Fruit fly (Drosophila melanogaster) whole organism, embryonic: ENCODE measurements around the gene fbl.

ENCODE experiments used
- Bgb ChIP-seq: fragments of 200-800 bp; sonication (Bioruptor generic); IDR thresholded peaks from 2 replicates; pipeline ENCODE4 v1.3.6; 2022; ENCODE audit warnings: missing biosample characterization, missing genetic modification characterization; ENCODE audit not compliant: partially characterized antibody
- CG10565 ChIP-seq: fragments of 200-800 bp; sonication (Bioruptor generic); optimal IDR thresholded peaks from 3 replicates; lab custom pipeline; 2016; ENCODE audit warnings: missing biosample characterization, mild to moderate bottlenecking, missing genetic modification characterization
- CG11504 ChIP-seq: fragments of 200-800 bp; sonication (Bioruptor generic); optimal IDR thresholded peaks from 3 replicates; lab custom pipeline; 2019; ENCODE audit warnings: missing biosample characterization, mild to moderate bottlenecking, missing genetic modification characterization, moderate library complexity
- CG11696 ChIP-seq: fragments of 200-800 bp; sonication (Bioruptor generic); IDR thresholded peaks from 2 replicates; pipeline ENCODE4 v1.3.6; 2022; ENCODE audit warnings: missing biosample characterization, missing genetic modification characterization
- CG12299 ChIP-seq: fragments of 200-800 bp; sonication (Bioruptor generic); optimal IDR thresholded peaks from 2 replicates; lab custom pipeline; 2018; ENCODE audit warnings: missing biosample characterization, mild to moderate bottlenecking, missing genetic modification characterization
- CG12391 ChIP-seq: fragments of 200-800 bp; sonication (Bioruptor generic); optimal IDR thresholded peaks from 3 replicates; lab custom pipeline; 2018; ENCODE audit warnings: missing biosample characterization, mild to moderate bottlenecking, missing genetic modification characterization, moderate library complexity
- CG13894 ChIP-seq: fragments of 200-800 bp; sonication (Bioruptor generic); optimal IDR thresholded peaks from 3 replicates; lab custom pipeline; 2018; ENCODE audit warnings: missing biosample characterization, mild to moderate bottlenecking, missing genetic modification characterization, moderate library complexity
- CG14441 ChIP-seq: fragments of 200-800 bp; sonication (Bioruptor generic); IDR thresholded peaks from 2 replicates; pipeline ENCODE4 v1.3.6; 2022; ENCODE audit warnings: missing biosample characterization, missing genetic modification characterization
- CG14860 ChIP-seq: fragments of 200-800 bp; sonication (Bioruptor generic); IDR thresholded peaks from 3 replicates; pipeline ENCODE4 v1.3.6; 2022; ENCODE audit warnings: missing biosample characterization, missing genetic modification characterization; ENCODE audit not compliant: partially characterized antibody
- CG15479 ChIP-seq: fragments of 200-800 bp; sonication (Bioruptor generic); optimal IDR thresholded peaks from 3 replicates; lab custom pipeline; 2019; ENCODE audit warnings: missing biosample characterization, mild to moderate bottlenecking, missing genetic modification characterization, moderate library complexity
- CG15514 ChIP-seq: fragments of 200-800 bp; sonication (Bioruptor generic); optimal IDR thresholded peaks from 3 replicates; lab custom pipeline; 2017; ENCODE audit warnings: missing biosample characterization, missing genetic modification characterization, mild to moderate bottlenecking, moderate library complexity, missing genetic modification reagents
- CG1792 ChIP-seq: fragments of 200-800 bp; sonication (Bioruptor generic); optimal IDR thresholded peaks from 2 replicates; lab custom pipeline; 2016; ENCODE audit warnings: missing biosample characterization, missing genetic modification characterization
- CG2202 ChIP-seq: fragments of 200-800 bp; sonication (Bioruptor generic); optimal IDR thresholded peaks from 2 replicates; lab custom pipeline; 2018; ENCODE audit warnings: missing biosample characterization, mild to moderate bottlenecking, missing genetic modification characterization
- CG31224 ChIP-seq: fragments of 200-800 bp; sonication (Bioruptor generic); IDR thresholded peaks from 2 replicates; pipeline ENCODE4 v1.3.6; 2022; ENCODE audit warnings: missing biosample characterization, missing genetic modification characterization
- CG43689 ChIP-seq: fragments of 200-800 bp; sonication (Bioruptor generic); IDR thresholded peaks from 2 replicates; pipeline ENCODE4 v1.3.6; 2022; ENCODE audit warnings: missing biosample characterization, missing genetic modification characterization
- CG6683 ChIP-seq: fragments of 200-800 bp; sonication (Bioruptor generic); optimal IDR thresholded peaks from 2 replicates; lab custom pipeline; 2017; ENCODE audit warnings: missing biosample characterization, mild to moderate bottlenecking, missing genetic modification characterization, missing genetic modification reagents
- CG6689 ChIP-seq: fragments of 200-800 bp; sonication (Bioruptor generic); IDR thresholded peaks from 2 replicates; pipeline ENCODE4 v1.3.6; 2022; ENCODE audit warnings: missing biosample characterization, missing genetic modification characterization
- CG7372 ChIP-seq: fragments of 200-800 bp; sonication (Bioruptor generic); IDR thresholded peaks from 2 replicates; pipeline ENCODE4 v1.3.6; 2022; ENCODE audit warnings: missing biosample characterization, missing genetic modification characterization
- CG8281 ChIP-seq: fragments of 200-800 bp; sonication (Bioruptor generic); optimal IDR thresholded peaks from 2 replicates; lab custom pipeline; 2018; ENCODE audit warnings: missing biosample characterization, mild to moderate bottlenecking, missing genetic modification characterization, moderate library complexity
- CHES-1-like ChIP-seq: fragments of 200-800 bp; sonication (Bioruptor generic); optimal IDR thresholded peaks from 2 replicates; lab custom pipeline; 2016; ENCODE audit warnings: missing biosample characterization, missing genetic modification characterization
- D ChIP-seq, 2 experiments: fragments of 200-800 bp in 1 of 2; fragments of >200 bp in 1 of 2; sonication (Bioruptor generic) in 1 of 2; optimal IDR thresholded peaks; 2 replicates in 1 of 2; 3 replicates in 1 of 2; lab custom pipeline; 2017; ENCODE audit warnings: mild to moderate bottlenecking in 1 of 2, missing biosample characterization in 1 of 2, missing genetic modification characterization in 1 of 2, missing genetic modification reagents in 1 of 2
- D19B ChIP-seq: fragments of 200-800 bp; sonication (Bioruptor generic); optimal IDR thresholded peaks from 2 replicates; lab custom pipeline; 2017; ENCODE audit warnings: missing biosample characterization, mild to moderate bottlenecking, missing genetic modification characterization
- Ets97D ChIP-seq: fragments of 200-800 bp; sonication (Bioruptor generic); optimal IDR thresholded peaks from 3 replicates; lab custom pipeline; 2016; ENCODE audit warnings: missing biosample characterization, missing genetic modification characterization
- GATAe ChIP-seq: fragments of 200-800 bp; sonication (Bioruptor generic); conservative IDR thresholded peaks from 2 replicates; pipeline ENCODE4 v1.3.6; 2022; ENCODE audit warnings: missing biosample characterization, missing genetic modification characterization
- Hey ChIP-seq: fragments of 200-800 bp; sonication (Bioruptor generic); optimal IDR thresholded peaks from 3 replicates; lab custom pipeline; 2018; ENCODE audit warnings: missing biosample characterization, mild to moderate bottlenecking, missing genetic modification characterization
- Hmr ChIP-seq: fragments of 200-800 bp; sonication (Bioruptor generic); optimal IDR thresholded peaks from 3 replicates; lab custom pipeline; 2017; ENCODE audit warnings: mild to moderate bottlenecking, missing biosample characterization, missing genetic modification reagents, missing genetic modification characterization
- Hr3 ChIP-seq: fragments of 200-800 bp; sonication (Bioruptor generic); optimal IDR thresholded peaks from 3 replicates; lab custom pipeline; 2016; ENCODE audit warnings: missing biosample characterization, missing genetic modification characterization
- MESR4 ChIP-seq: fragments of 200-800 bp; sonication (Bioruptor generic); optimal IDR thresholded peaks from 2 replicates; lab custom pipeline; 2018; ENCODE audit warnings: missing biosample characterization, mild to moderate bottlenecking, missing genetic modification characterization, moderate library complexity
- Myb ChIP-seq: fragments of 200-800 bp; sonication (Bioruptor generic); optimal IDR thresholded peaks from 2 replicates; lab custom pipeline; 2016; ENCODE audit warnings: missing biosample characterization, missing genetic modification characterization
- NK7.1 ChIP-seq: fragments of 200-800 bp; sonication (Bioruptor generic); optimal IDR thresholded peaks from 3 replicates; lab custom pipeline; 2016; ENCODE audit warnings: missing biosample characterization, missing genetic modification characterization
- Spps ChIP-seq: fragments of 200-800 bp; sonication (Bioruptor generic); optimal IDR thresholded peaks from 2 replicates; lab custom pipeline; 2018; ENCODE audit warnings: missing biosample characterization, mild to moderate bottlenecking, missing genetic modification characterization
- Sry-δ ChIP-seq: fragments of 200-800 bp; sonication (Bioruptor generic); optimal IDR thresholded peaks from 2 replicates; lab custom pipeline; 2016; ENCODE audit warnings: missing biosample characterization, missing genetic modification characterization
- abd-A ChIP-seq: fragments of 200-800 bp; sonication (Bioruptor generic); optimal IDR thresholded peaks from 3 replicates; lab custom pipeline; 2019; ENCODE audit warnings: missing biosample characterization, mild to moderate bottlenecking, missing genetic modification characterization, moderate library complexity
- dmrt11E ChIP-seq: fragments of 200-800 bp; sonication (Bioruptor generic); optimal IDR thresholded peaks from 3 replicates; lab custom pipeline; 2018; ENCODE audit warnings: missing biosample characterization, mild to moderate bottlenecking, missing genetic modification characterization, moderate library complexity
- ewg ChIP-seq: fragments of 200-800 bp; sonication (Bioruptor generic); optimal IDR thresholded peaks from 3 replicates; lab custom pipeline; 2017; ENCODE audit warnings: mild to moderate bottlenecking, missing biosample characterization, missing genetic modification reagents, missing genetic modification characterization
- exex ChIP-seq: fragments of 200-800 bp; sonication (Bioruptor generic); optimal IDR thresholded peaks from 4 replicates; lab custom pipeline; 2018; ENCODE audit warnings: missing biosample characterization, mild to moderate bottlenecking, missing genetic modification characterization, moderate library complexity
- fu2 ChIP-seq: fragments of 200-800 bp; sonication (Bioruptor generic); optimal IDR thresholded peaks from 2 replicates; lab custom pipeline; 2016; ENCODE audit warnings: missing biosample characterization, missing genetic modification characterization
- gfzf ChIP-seq: fragments of 200-800 bp; sonication (Bioruptor generic); optimal IDR thresholded peaks from 2 replicates; lab custom pipeline; 2016; ENCODE audit warnings: missing biosample characterization, mild to moderate bottlenecking, missing genetic modification characterization, moderate library complexity
- lilli ChIP-seq: fragments of 200-800 bp; sonication (Bioruptor generic); optimal IDR thresholded peaks from 3 replicates; lab custom pipeline; 2016; ENCODE audit warnings: missing biosample characterization, missing genetic modification characterization
- lola ChIP-seq, 3 experiments: fragments of >200 bp in 2 of 3; fragments of 200-800 bp in 1 of 3; sonication (Bioruptor generic) in 1 of 3; optimal IDR thresholded peaks; 2 replicates each; lab custom pipeline; 2017 to 2019; ENCODE audit warnings: missing biosample characterization in 3 of 3, missing genetic modification characterization in 3 of 3, mild to moderate bottlenecking in 1 of 3, moderate library complexity in 1 of 3
- prd ChIP-seq, 3 experiments: fragments of >200 bp in 2 of 3; fragments of 200-800 bp in 1 of 3; sonication (Bioruptor generic) in 1 of 3; optimal IDR thresholded peaks in 2 of 3; IDR thresholded peaks in 1 of 3; 2 replicates in 2 of 3; 3 replicates in 1 of 3; pipeline versions ENCODE4 v1.3.6 to Lab custom; 2017 to 2022; ENCODE audit warnings: missing biosample characterization in 1 of 3, missing genetic modification characterization in 1 of 3
- scrt ChIP-seq: fragments of 200-800 bp; sonication (Bioruptor generic); optimal IDR thresholded peaks from 2 replicates; lab custom pipeline; 2018; ENCODE audit warnings: missing biosample characterization, mild to moderate bottlenecking, missing genetic modification characterization, moderate library complexity
- sd ChIP-seq: fragments of 200-800 bp; sonication (Bioruptor generic); optimal IDR thresholded peaks from 3 replicates; lab custom pipeline; 2018; ENCODE audit warnings: missing biosample characterization, mild to moderate bottlenecking, missing genetic modification characterization, moderate library complexity
- sr ChIP-seq: fragments of 200-800 bp; sonication (Bioruptor generic); IDR thresholded peaks from 3 replicates; pipeline ENCODE4 v1.3.6; 2022; ENCODE audit warnings: missing biosample characterization, missing genetic modification characterization
- tin ChIP-seq: fragments of 200-800 bp; sonication (Bioruptor generic); optimal IDR thresholded peaks from 3 replicates; lab custom pipeline; 2016; ENCODE audit warnings: missing biosample characterization, missing genetic modification characterization
- tll ChIP-seq, 2 experiments: fragments of 200-800 bp in 1 of 2; fragments of >200 bp in 1 of 2; sonication (Bioruptor generic) in 1 of 2; optimal IDR thresholded peaks; 2 replicates each; lab custom pipeline; 2017 to 2019; ENCODE audit warnings: missing biosample characterization in 2 of 2, missing genetic modification characterization in 2 of 2, mild to moderate bottlenecking in 1 of 2, moderate library complexity in 1 of 2
- unc-4 ChIP-seq: fragments of 200-800 bp; sonication (Bioruptor generic); IDR thresholded peaks from 2 replicates; pipeline ENCODE4 v1.3.6; 2022; ENCODE audit warnings: missing biosample characterization, missing genetic modification characterization; ENCODE audit not compliant: partially characterized antibody

The fbl gene

DNA sequence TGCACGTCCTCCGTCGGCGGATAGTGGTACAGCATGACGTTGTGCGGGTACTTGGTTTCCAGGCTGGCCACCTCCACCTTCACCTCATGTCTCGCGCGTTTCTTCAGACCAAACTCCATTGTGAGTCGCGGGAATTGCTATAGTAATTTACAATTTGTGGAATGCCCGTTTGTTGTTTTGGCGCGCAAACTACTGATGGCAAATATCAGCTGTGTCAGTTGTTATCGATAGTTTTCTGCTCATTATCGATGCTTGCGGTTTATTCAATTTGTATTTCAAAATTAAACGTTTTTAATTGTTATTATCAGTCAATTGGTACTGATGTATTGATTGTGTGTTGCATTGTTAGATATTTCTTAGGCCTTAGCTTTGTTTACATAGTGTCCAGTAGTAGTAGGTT, 22.8 kb upstream of the fbl start, which contains the start of gene Prim2 (continued):
- no peak for TF ChIP-seq Spps (tag; lab: Kevin White, UChicago)
- TF ChIP-seq sr (GFP tag; lab: Robert Waterston, UW), result no peak
- peak; percentile 12 for TF ChIP-seq MESR4 (GFP tag; lab: Kevin White, UChicago)
- TF ChIP-seq lola (GFP tag; optimal IDR thresholded peaks at IDR 0.05; lab: Kevin White, UChicago), result no peak
- no peak for TF ChIP-seq CG10565 (GFP tag; lab: Kevin White, UChicago)
- no peak for TF ChIP-seq CG31224 (GFP tag; lab: Robert Waterston, UW)
- TF ChIP-seq Sry-δ (GFP tag; lab: Kevin White, UChicago), result peak; percentile 88
- no peak for TF ChIP-seq CG2202 (tag; lab: Kevin White, UChicago)
- TF ChIP-seq ewg (GFP tag; lab: Kevin White, UChicago), result peak; percentile 78
- TF ChIP-seq unc-4, result peak; percentile 72
- TF ChIP-seq Bgb (GFP tag; lab: Robert Waterston, UW), result peak; percentile 72
- peak; percentile 26 for TF ChIP-seq gfzf (GFP tag; lab: Kevin White, UChicago)

DNA sequence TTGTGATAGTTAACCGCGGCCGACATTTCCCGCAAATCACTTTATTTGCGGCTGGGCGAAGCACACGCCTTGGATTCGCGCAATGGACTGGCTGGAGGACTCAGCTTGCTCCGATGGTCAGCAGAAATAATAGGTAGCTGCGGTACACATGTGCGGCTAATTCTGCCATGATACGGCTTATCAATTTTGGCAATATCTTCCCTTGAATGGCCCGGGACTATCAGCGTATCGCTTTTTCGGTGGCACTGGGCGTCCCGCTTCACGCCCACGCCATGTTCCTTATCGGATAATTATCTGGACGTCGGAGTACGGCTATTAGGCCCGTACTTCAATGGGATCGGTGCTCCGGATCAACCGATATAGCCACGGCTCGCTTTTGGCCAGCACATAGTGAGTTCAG, 18.2 kb upstream of the fbl start:
- TF ChIP-seq abd-A (tag; lab: Kevin White, UChicago) (no peak), sd (tag; lab: Kevin White, UChicago) (no peak), CG43689 (GFP tag; lab: Robert Waterston, UW) (no peak), prd (optimal IDR thresholded peaks at IDR 0.05; lab: Kevin White, UChicago) (no peak), prd (GFP tag; IDR thresholded peaks at IDR 0.05; lab: Robert Waterston, UW) (no peak), CG13894 (no peak), NK7.1 (no peak), CG7372 (no peak), tin (GFP tag; lab: Kevin White, UChicago) (no peak), D19B (peak; percentile 42), dmrt11E (tag; lab: Kevin White, UChicago) (no peak), CG14441 (GFP tag; lab: Robert Waterston, UW) (no peak), CG1792 (GFP tag; lab: Kevin White, UChicago) (no peak), CG15514 (GFP tag; lab: Kevin White, UChicago) (no peak), Hr3 (GFP tag; lab: Kevin White, UChicago) (no peak), tll (GFP tag; optimal IDR thresholded peaks at IDR 0.05; lab: Kevin White, UChicago) (no peak), CG15479 (peak; percentile 73), CHES-1-like (GFP tag; lab: Kevin White, UChicago) (no peak), scrt (GFP tag; lab: Kevin White, UChicago) (no peak), CG11696 (GFP tag; lab: Robert Waterston, UW) (no peak), CG14860 (GFP tag; lab: Robert Waterston, UW) (no peak), fu2 (GFP tag; lab: Kevin White, UChicago) (no peak), CG6683 (GFP tag; lab: Kevin White, UChicago) (no peak), Hmr (GFP tag; lab: Kevin White, UChicago) (no peak), Ets97D (GFP tag; lab: Kevin White, UChicago) (no peak), CG11504 (tag; lab: Kevin White, UChicago) (no peak), Hey (tag; lab: Kevin White, UChicago) (peak; percentile 64), exex (tag; lab: Kevin White, UChicago) (peak; percentile 91), CG8281 (tag; lab: Kevin White, UChicago) (no peak), lilli (GFP tag; lab: Kevin White, UChicago) (no peak), GATAe (GFP tag; lab: Robert Waterston, UW) (peak; percentile 48; the same call in 1 of the 2 replicates), CG31224 (GFP tag; lab: Robert Waterston, UW) (peak; percentile 72), D (optimal IDR thresholded peaks at IDR 0.05; lab: Kevin White, UChicago) (no peak), D (GFP tag; optimal IDR thresholded peaks at IDR 0.05; lab: Kevin White, UChicago) (no peak), CG12299 (no peak), CG6689 (GFP tag; lab: Robert Waterston, UW) (no peak), CG12391 (tag; lab: Kevin White, UChicago) (no peak), Myb (GFP tag; lab: Kevin White, UChicago) (no peak)
